Worm (Caenorhabditis elegans): ENCODE measurements around the gene T26C12.1.

T26C12.1 gene

DNA sequence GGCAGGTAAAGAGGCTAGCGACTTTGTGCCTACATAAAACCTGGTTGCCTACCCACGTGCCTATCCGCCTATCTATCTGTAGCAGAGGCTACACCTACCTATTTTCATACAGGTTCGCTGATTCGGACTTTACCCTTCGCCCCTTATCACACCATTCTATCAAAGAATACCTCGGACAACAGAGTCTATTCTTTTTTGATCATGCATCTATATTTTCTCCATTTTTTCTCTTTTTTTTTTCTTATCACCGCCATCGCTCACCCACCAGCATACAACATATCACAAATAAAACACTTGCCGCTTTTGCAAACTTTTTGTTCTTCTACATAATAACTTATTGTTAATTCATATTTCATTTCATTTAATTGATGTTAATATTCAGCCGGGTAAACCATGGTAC lies at the start of gene T26C12.1:
T26C12.1 (plus strand) TSS at position 383 of the 400 bp plus-strand sequence.
- peak; percentile 76 for TF ChIP-seq pqm-1 (tag; optimal IDR thresholded peaks at IDR 0.05)
- TF ChIP-seq elt-2 (tag; optimal IDR thresholded peaks at IDR 0.05): peak; percentile 78
- no peak for TF ChIP-seq hmg-11 (tag; optimal IDR thresholded peaks at IDR 0.05)

DNA sequence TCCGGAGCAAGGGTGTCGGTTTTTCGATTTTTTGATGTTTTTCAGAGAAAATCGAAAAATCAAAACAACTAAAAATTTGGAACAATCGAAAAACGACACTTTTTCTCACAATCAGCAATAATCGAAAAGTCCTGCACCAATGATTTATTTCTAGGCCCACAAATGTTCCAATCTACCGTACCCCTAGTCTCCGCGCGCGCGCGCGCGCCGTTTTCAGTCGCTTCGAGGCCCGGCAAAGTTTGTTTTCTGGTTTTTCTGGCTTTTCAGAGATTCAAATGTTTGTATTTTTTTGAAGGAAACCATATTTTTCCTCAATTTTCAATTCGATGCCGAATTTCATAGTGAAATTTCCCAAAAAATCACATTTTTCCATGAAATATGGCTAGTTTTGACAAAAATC lies 46.8 kb upstream of the T26C12.1 start:
- no peak for TF ChIP-seq ceh-82 (tag; optimal IDR thresholded peaks at IDR 0.05)
- no peak for TF ChIP-seq lsy-12 (tag; optimal IDR thresholded peaks at IDR 0.05)
- no peak for TF ChIP-seq nhr-11 (tag; optimal IDR thresholded peaks at IDR 0.05)
- TF ChIP-seq ZK546.5 (tag; optimal IDR thresholded peaks at IDR 0.05): no peak
- no peak for TF ChIP-seq fkh-2 (tag; optimal IDR thresholded peaks at IDR 0.05)
- no peak for TF ChIP-seq egl-27 (tag; optimal IDR thresholded peaks at IDR 0.05)
- TF ChIP-seq ceh-9 (tag; optimal IDR thresholded peaks at IDR 0.05): no peak
- no peak for TF ChIP-seq nhr-237 (tag; optimal IDR thresholded peaks at IDR 0.05)

- no peak for TF ChIP-seq ceh-28 (tag; optimal IDR thresholded peaks at IDR 0.05)
- TF ChIP-seq zag-1 (tag; optimal IDR thresholded peaks at IDR 0.05): no peak
- no peak for TF ChIP-seq nhr-11 (tag; optimal IDR thresholded peaks at IDR 0.05)
- TF ChIP-seq nhr-237 (tag; optimal IDR thresholded peaks at IDR 0.05): no peak
- no peak for TF ChIP-seq mdl-1 (tag; optimal IDR thresholded peaks at IDR 0.05)
- peak; percentile 21 for TF ChIP-seq elt-2 (tag; optimal IDR thresholded peaks at IDR 0.05)
- no peak for TF ChIP-seq egl-27 (tag; optimal IDR thresholded peaks at IDR 0.05)
- peak; percentile 75 for TF ChIP-seq lin-15B (tag; optimal IDR thresholded peaks at IDR 0.05)
- no peak for TF ChIP-seq ceh-16 (tag; optimal IDR thresholded peaks at IDR 0.05)
- no peak for TF ChIP-seq ztf-4 (tag; optimal IDR thresholded peaks at IDR 0.05)
- TF ChIP-seq nhr-76 (tag; optimal IDR thresholded peaks at IDR 0.05): no peak
- no peak for TF ChIP-seq elt-1 (tag; optimal IDR thresholded peaks at IDR 0.05)
- no peak for TF ChIP-seq fos-1 (tag; optimal IDR thresholded peaks at IDR 0.05)
- TF ChIP-seq nhr-67 (tag; optimal IDR thresholded peaks at IDR 0.05): no peak
- no peak for TF ChIP-seq mml-1 (tag; optimal IDR thresholded peaks at IDR 0.05)
- no peak for TF ChIP-seq skn-1 (tag; optimal IDR thresholded peaks at IDR 0.05)
- TF ChIP-seq ZK546.5 (tag; optimal IDR thresholded peaks at IDR 0.05): no peak
- TF ChIP-seq pqm-1 (tag; optimal IDR thresholded peaks at IDR 0.05): peak; percentile 19
- TF ChIP-seq unc-39 (tag; optimal IDR thresholded peaks at IDR 0.05): no peak
- TF ChIP-seq pha-4 (tag; optimal IDR thresholded peaks at IDR 0.05): peak; percentile 82
- TF ChIP-seq snpc-4 (tag; optimal IDR thresholded peaks at IDR 0.05): peak; percentile 65
- peak; percentile 39 for TF ChIP-seq nhr-25 (tag; optimal IDR thresholded peaks at IDR 0.05)
- TF ChIP-seq jun-1 (tag; optimal IDR thresholded peaks at IDR 0.05): peak; percentile 11
- TF ChIP-seq unc-62 (GFP tag; optimal IDR thresholded peaks at IDR 0.05): no peak
- TF ChIP-seq ceh-82 (tag; optimal IDR thresholded peaks at IDR 0.05): no peak
- peak; percentile 30 for TF ChIP-seq lin-39 (tag; optimal IDR thresholded peaks at IDR 0.05)
- no peak for TF ChIP-seq fkh-10 (GFP tag; optimal IDR thresholded peaks at IDR 0.05)
- TF ChIP-seq egl-5 (tag; optimal IDR thresholded peaks at IDR 0.05): no peak
- no peak for TF ChIP-seq daf-12 (tag; optimal IDR thresholded peaks at IDR 0.05)
- peak; percentile 78 for TF ChIP-seq nfya-1 (tag; optimal IDR thresholded peaks at IDR 0.05; ENCODE audit: insufficient read depth)
- TF ChIP-seq nhr-43 (tag; optimal IDR thresholded peaks at IDR 0.05; ENCODE audit: poor library complexity, severe bottlenecking): no peak
- no peak for TF ChIP-seq ama-1 (optimal IDR thresholded peaks at IDR 0.05)
- TF ChIP-seq nhr-28 (tag; optimal IDR thresholded peaks at IDR 0.05): no peak
- TF ChIP-seq nhr-23 (tag; optimal IDR thresholded peaks at IDR 0.05): peak; percentile 57
- no peak for TF ChIP-seq R02D3.7 (tag; optimal IDR thresholded peaks at IDR 0.05)
- no peak for TF ChIP-seq lsy-12 (tag; optimal IDR thresholded peaks at IDR 0.05)
- no peak for TF ChIP-seq fkh-2 (tag; optimal IDR thresholded peaks at IDR 0.05)
- TF ChIP-seq nhr-77 (tag; optimal IDR thresholded peaks at IDR 0.05): no peak
- TF ChIP-seq nhr-12 (tag; optimal IDR thresholded peaks at IDR 0.05): no peak
- TF ChIP-seq elt-3 (tag; optimal IDR thresholded peaks at IDR 0.05): no peak
- TF ChIP-seq hmg-11 (tag; optimal IDR thresholded peaks at IDR 0.05): no peak
- no peak for TF ChIP-seq ztf-11 (tag; optimal IDR thresholded peaks at IDR 0.05)
- no peak for TF ChIP-seq aly-2 (tag; optimal IDR thresholded peaks at IDR 0.05)
- TF ChIP-seq eor-1 (tag; optimal IDR thresholded peaks at IDR 0.05): no peak
- no peak for TF ChIP-seq tbx-2 (tag; optimal IDR thresholded peaks at IDR 0.05)
- no peak for TF ChIP-seq ceh-9 (tag; optimal IDR thresholded peaks at IDR 0.05)
- TF ChIP-seq sea-2 (GFP tag; optimal IDR thresholded peaks at IDR 0.05): no peak
Measured at ce11 chrIV:3213426-3213825, 45.3 kb upstream of the T26C12.1 start, which contains the start of gene slmp-1. Gene slmp-1 (plus strand): TSS chrIV:3213760.

All from whole organism, L3 larva.